Fruit fly (Drosophila melanogaster): Measurements from ENCODE around the gene CG15167.

DNA sequence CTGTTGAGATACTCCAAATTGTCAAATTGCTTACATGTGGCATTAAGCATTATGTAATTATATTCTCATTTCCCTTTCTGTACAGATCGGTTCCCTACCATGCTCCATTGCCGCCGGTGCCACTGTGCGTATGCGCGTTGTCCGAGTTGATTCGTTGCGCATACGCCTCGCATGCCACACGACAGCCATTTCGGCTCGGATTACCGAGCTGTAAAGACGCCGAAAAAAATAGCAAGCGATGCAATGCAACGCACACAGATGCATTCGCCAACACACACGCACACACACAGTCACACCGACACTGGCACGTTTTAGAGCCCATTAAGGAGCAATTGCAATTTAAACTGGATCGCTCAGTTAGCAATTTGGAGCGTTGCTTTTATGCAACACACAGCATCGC, 5.3 kb downstream of the CG15167 start:
- no peak for TF ChIP-seq Pif1A (GFP tag; optimal IDR thresholded peaks at IDR 0.05)
- no peak for TF ChIP-seq D1 (tag; optimal IDR thresholded peaks at IDR 0.05)
- no peak for TF ChIP-seq EcR (GFP tag; optimal IDR thresholded peaks at IDR 0.05)
- no peak for TF ChIP-seq CG10348 (GFP tag; IDR thresholded peaks at IDR 0.05)
- no peak for TF ChIP-seq Pif1B (GFP tag; optimal IDR thresholded peaks at IDR 0.05)
- TF ChIP-seq CG14655 (GFP tag; optimal IDR thresholded peaks at IDR 0.05): no peak
- no peak for TF ChIP-seq Ets98B (GFP tag; IDR thresholded peaks at IDR 0.05)
- TF ChIP-seq rn (GFP tag; IDR thresholded peaks at IDR 0.05): no peak
- TF ChIP-seq Snoo (tag; optimal IDR thresholded peaks at IDR 0.05): no peak

Data from whole organism, pupa.